Fruit fly (Drosophila melanogaster): ENCODE results near the gene bel.

The bel gene

dm6 chr3R:8673803-8674234 lies 13.3 kb upstream of the bel start, which contains the start of gene mRpL19 (continued):
- TF ChIP-seq stwl (tag; optimal IDR thresholded peaks at IDR 0.05) (peak; percentile 78), CG1832 (GFP tag; optimal IDR thresholded peaks at IDR 0.05) (no peak), CG16813 (GFP tag; IDR thresholded peaks at IDR 0.05; ENCODE audit: partially characterized antibody) (peak; percentile 55), CG13424 (tag; optimal IDR thresholded peaks at IDR 0.05) (peak; percentile 71), CHES-1-like (GFP tag; optimal IDR thresholded peaks at IDR 0.05) (no peak), ara (GFP tag; IDR thresholded peaks at IDR 0.05) (no peak), trh (GFP tag; optimal IDR thresholded peaks at IDR 0.05) (no peak), Nf-YC (tag; optimal IDR thresholded peaks at IDR 0.05) (peak; percentile 64), sens (GFP tag) (peak; percentile 68), caup (GFP tag; optimal IDR thresholded peaks at IDR 0.05; ENCODE audit: severe bottlenecking) (peak; percentile 0), ac (GFP tag; optimal IDR thresholded peaks at IDR 0.05) (no peak), CG15479 (GFP tag; optimal IDR thresholded peaks at IDR 0.05) (no peak), row (GFP tag; IDR thresholded peaks at IDR 0.05) (peak; percentile 73), CG12391 (tag; optimal IDR thresholded peaks at IDR 0.05) (peak; percentile 78), CG33557 (GFP tag; optimal IDR thresholded peaks at IDR 0.05) (peak; percentile 39), CG2678 (tag; optimal IDR thresholded peaks at IDR 0.05) (peak; percentile 63), E2f2 (GFP tag; IDR thresholded peaks at IDR 0.05) (peak; percentile 50), Doc2 (GFP tag; IDR thresholded peaks at IDR 0.05) (no peak), HmgD (GFP tag; optimal IDR thresholded peaks at IDR 0.05) (no peak), Max (GFP tag; optimal IDR thresholded peaks at IDR 0.05) (peak; percentile 1), CG2202 (tag; optimal IDR thresholded peaks at IDR 0.05) (peak; percentile 11), CG6813 (GFP tag; optimal IDR thresholded peaks at IDR 0.05) (no peak), BtbVII (GFP tag; optimal IDR thresholded peaks at IDR 0.05) (no peak), seq (GFP tag; IDR thresholded peaks at IDR 0.05) (no peak), CG8765 (GFP tag; IDR thresholded peaks at IDR 0.05) (no peak), Hand (GFP tag; optimal IDR thresholded peaks at IDR 0.05) (peak; percentile 32), chinmo (GFP tag; IDR thresholded peaks at IDR 0.05; ENCODE audit: partially characterized antibody) (0 out of 4 replicates have a peak, but pooled peaks have one; percentile 40), CG10565 (GFP tag; optimal IDR thresholded peaks at IDR 0.05) (no peak), CG7928 (GFP tag; optimal IDR thresholded peaks at IDR 0.05) (no peak), CG8359 (GFP tag; optimal IDR thresholded peaks at IDR 0.05; ENCODE audit: borderline replicate concordance) (no peak), nerfin-1 (tag; optimal IDR thresholded peaks at IDR 0.05) (peak; percentile 43), gcm2 (GFP tag; optimal IDR thresholded peaks at IDR 0.05) (no peak), Ets97D (GFP tag; optimal IDR thresholded peaks at IDR 0.05) (peak; percentile 9), chn (GFP tag; optimal IDR thresholded peaks at IDR 0.05) (no peak), grn (GFP tag; optimal IDR thresholded peaks at IDR 0.05) (peak; percentile 91), Fer2 (tag; optimal IDR thresholded peaks at IDR 0.05) (peak; percentile 22), insv (GFP tag; optimal IDR thresholded peaks at IDR 0.05) (peak in 1 of 2 experiments; percentile 23), CG11695 (GFP tag; IDR thresholded peaks at IDR 0.05) (peak; percentile 34; the same call in 1 of the 3 replicates), her (GFP tag; optimal IDR thresholded peaks at IDR 0.05) (no peak), CG10543 (GFP tag; optimal IDR thresholded peaks at IDR 0.05) (peak; percentile 32), hkb (optimal IDR thresholded peaks at IDR 0.05) (no peak), hkb (GFP tag; IDR thresholded peaks at IDR 0.05) (peak; percentile 38; the same call in 1 of the 2 replicates), jigr1 (GFP tag; IDR thresholded peaks at IDR 0.05) (peak; percentile 53; the same call in 1 of the 3 replicates), Camta (GFP tag; optimal IDR thresholded peaks at IDR 0.05) (no peak), slp2 (GFP tag; optimal IDR thresholded peaks at IDR 0.05) (no peak), Tbp (GFP tag; optimal IDR thresholded peaks at IDR 0.05) (no peak), amos (GFP tag; IDR thresholded peaks at IDR 0.05; ENCODE audit: partially characterized antibody) (peak; percentile 65; the same call in 1 of the 2 replicates), pum (GFP tag; optimal IDR thresholded peaks at IDR 0.05) (no peak), CG10209 (GFP tag; optimal IDR thresholded peaks at IDR 0.05) (no peak), Optix (GFP tag; IDR thresholded peaks at IDR 0.05) (no peak)
